Worm (Caenorhabditis elegans): ENCODE results near the gene clec-179.

The clec-179 gene

DNA sequence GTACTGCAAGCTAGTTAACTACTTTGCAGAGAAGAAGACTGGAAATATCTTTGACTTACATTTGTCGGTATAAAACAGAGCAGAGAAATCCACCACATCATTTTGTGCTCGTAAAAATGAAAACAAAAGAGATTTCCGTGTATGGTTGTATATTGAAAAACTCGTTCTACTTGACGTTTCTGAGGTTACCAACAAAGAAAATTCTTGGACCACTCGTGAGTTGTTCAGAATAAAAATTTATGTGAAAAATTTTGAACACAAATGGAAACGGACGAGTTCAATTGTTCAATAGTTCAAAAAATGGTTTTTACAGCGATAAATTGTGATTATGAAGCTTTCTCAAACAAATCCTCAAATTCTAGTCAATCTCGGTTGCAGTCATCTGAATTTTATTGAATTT, at the start of gene clec-179:
Gene clec-179, minus strand, starts transcription at position 101 of the 400 bp plus-strand sequence.
- TF ChIP-seq F23B12.7 (tag; optimal IDR thresholded peaks at IDR 0.05; ENCODE audit: insufficient read depth) (no peak), let-607 (tag; optimal IDR thresholded peaks at IDR 0.05) (no peak), dox-1 (GFP tag; IDR thresholded peaks at IDR 0.05) (no peak), lag-1 (GFP tag; IDR thresholded peaks at IDR 0.05) (no peak), madf-6 (GFP tag; IDR thresholded peaks at IDR 0.05) (no peak), nhr-80 (tag; optimal IDR thresholded peaks at IDR 0.05) (no peak), fkh-3 (tag; optimal IDR thresholded peaks at IDR 0.05) (no peak), zim-3 (tag; optimal IDR thresholded peaks at IDR 0.05) (no peak), mxl-1 (tag; optimal IDR thresholded peaks at IDR 0.05) (no peak), chd-7 (tag; optimal IDR thresholded peaks at IDR 0.05) (no peak)

DNA sequence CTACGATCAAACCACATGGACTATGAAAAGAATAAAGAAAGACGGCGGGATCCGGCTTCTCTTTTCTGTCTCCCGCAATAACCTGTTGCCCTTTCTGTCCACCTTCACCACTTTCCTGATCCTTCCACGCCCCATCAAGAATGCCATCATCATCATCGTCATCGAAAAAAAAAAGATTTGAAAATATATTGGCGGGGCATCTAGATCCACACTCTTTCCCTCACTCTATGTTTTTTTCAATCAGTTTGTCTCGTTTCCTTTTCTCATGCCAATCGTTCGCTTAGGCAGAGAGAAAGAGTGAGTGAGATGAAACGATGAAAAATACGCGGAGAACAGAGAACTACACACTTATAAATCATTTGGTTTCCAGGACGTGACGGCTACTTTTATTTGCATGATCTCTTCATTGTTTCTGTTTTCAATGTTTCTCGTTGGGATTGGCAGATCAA, 49.1 kb upstream of the clec-179 start:
- TF ChIP-seq K11D2.4 (GFP tag; IDR thresholded peaks at IDR 0.05) (0 out of 2 replicates have a peak, but pooled peaks have one; percentile 30), F37B4.10 (GFP tag; IDR thresholded peaks at IDR 0.05) (no peak), F49E8.2 (tag; optimal IDR thresholded peaks at IDR 0.05; ENCODE audit: insufficient read depth) (no peak)

DNA sequence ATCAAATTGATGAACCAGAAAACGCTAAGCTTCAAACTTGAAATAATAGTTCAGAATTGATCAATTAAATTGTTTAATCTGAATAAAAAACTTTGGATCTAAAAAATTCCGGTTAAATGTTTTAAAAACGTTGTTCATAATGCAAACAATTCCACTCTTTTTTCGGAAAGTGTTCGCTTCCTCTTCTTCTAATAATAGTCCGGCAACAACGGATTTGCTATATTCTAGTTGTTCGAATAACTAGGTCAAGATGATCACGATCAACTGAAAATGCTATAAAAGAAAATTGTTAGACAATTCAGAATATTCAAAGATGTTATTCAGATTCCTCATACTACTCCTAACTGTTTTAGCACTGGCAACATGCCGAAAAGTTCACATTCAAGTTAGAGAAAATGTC, 46.4 kb upstream of the clec-179 start, which contains the start of gene D2024.4:
Gene D2024.4, plus strand, starts transcription at position 301 of the 400 bp plus-strand sequence.
- TF ChIP-seq sea-2 (GFP tag; IDR thresholded peaks at IDR 0.05) (no peak), attf-6 (GFP tag; IDR thresholded peaks at IDR 0.05) (no peak), T26A5.8 (tag; optimal IDR thresholded peaks at IDR 0.05) (no peak), let-526 (GFP tag; IDR thresholded peaks at IDR 0.05) (no peak), egrh-3 (GFP tag; IDR thresholded peaks at IDR 0.05) (no peak), ztf-3 (GFP tag; optimal IDR thresholded peaks at IDR 0.05) (no peak), F39B2.1 (GFP tag; IDR thresholded peaks at IDR 0.05) (no peak), nhr-80 (tag; optimal IDR thresholded peaks at IDR 0.05) (no peak), F52B5.7 (tag; optimal IDR thresholded peaks at IDR 0.05) (no peak), xnd-1 (tag; optimal IDR thresholded peaks at IDR 0.05) (no peak), lin-26 (GFP tag; IDR thresholded peaks at IDR 0.05) (no peak), F49E8.2 (tag; optimal IDR thresholded peaks at IDR 0.05; ENCODE audit: insufficient read depth) (no peak), ceh-100 (GFP tag; IDR thresholded peaks at IDR 0.05) (no peak), ceh-58 (GFP tag; IDR thresholded peaks at IDR 0.05) (no peak), hsf-1 (GFP tag; IDR thresholded peaks at IDR 0.05) (no peak), chd-7 (tag; optimal IDR thresholded peaks at IDR 0.05) (no peak), tbx-9 (tag; optimal IDR thresholded peaks at IDR 0.05; ENCODE audit: borderline replicate concordance) (no peak), unc-130 (GFP tag; optimal IDR thresholded peaks at IDR 0.05) (no peak)

DNA sequence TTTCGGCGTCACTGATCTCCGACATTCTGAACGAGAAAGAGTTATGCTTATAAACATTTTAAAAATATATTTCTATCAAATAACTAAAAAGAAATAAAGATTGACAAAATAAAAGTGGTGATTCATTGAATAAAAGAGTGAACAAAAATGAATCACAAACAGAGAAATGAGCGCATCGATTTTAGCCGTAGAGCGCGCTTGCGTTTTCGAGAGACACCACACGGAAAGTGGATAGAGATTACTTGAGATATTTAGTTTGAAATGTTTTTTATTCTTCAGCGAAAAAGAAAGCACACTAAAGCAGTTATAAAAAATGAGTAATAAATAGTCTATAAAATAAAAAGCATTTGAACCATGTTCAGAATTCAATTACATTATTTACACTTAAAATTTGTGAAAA, 45.7 kb upstream of the clec-179 start, which contains the start of gene cap-1:
Gene cap-1, minus strand, starts transcription at position 26 of the 400 bp plus-strand sequence.
- TF ChIP-seq unc-130 (GFP tag; optimal IDR thresholded peaks at IDR 0.05), result peak; percentile 19
- TF ChIP-seq ceh-58 (GFP tag; IDR thresholded peaks at IDR 0.05), result no peak
- no peak for TF ChIP-seq ztf-25 (GFP tag; IDR thresholded peaks at IDR 0.05)
- TF ChIP-seq nhr-80 (tag; optimal IDR thresholded peaks at IDR 0.05), result peak; percentile 56
- TF ChIP-seq hmg-1.2 (GFP tag; IDR thresholded peaks at IDR 0.05), result no peak
- no peak for TF ChIP-seq tlf-1 (GFP tag; optimal IDR thresholded peaks at IDR 0.05)
- TF ChIP-seq F22D6.2 (tag; optimal IDR thresholded peaks at IDR 0.05), result no peak
- peak; percentile 41 for TF ChIP-seq snpc-1.3 (tag; optimal IDR thresholded peaks at IDR 0.05; ENCODE audit: insufficient read depth)
- TF ChIP-seq madf-6 (GFP tag; IDR thresholded peaks at IDR 0.05), result no peak
- no peak for TF ChIP-seq T26A5.8 (tag; optimal IDR thresholded peaks at IDR 0.05)
- TF ChIP-seq ekl-4 (GFP tag; IDR thresholded peaks at IDR 0.05), result no peak
- TF ChIP-seq ceh-91 (GFP tag; IDR thresholded peaks at IDR 0.05), result no peak
- TF ChIP-seq cebp-2 (GFP tag; IDR thresholded peaks at IDR 0.05), result no peak
- peak; percentile 88 for TF ChIP-seq mcd-1 (GFP tag; IDR thresholded peaks at IDR 0.05)
- TF ChIP-seq F39B2.1 (GFP tag; IDR thresholded peaks at IDR 0.05), result no peak
- TF ChIP-seq Y79H2A.3 (GFP tag; conservative IDR thresholded peaks at IDR 0.05), result no peak
- TF ChIP-seq ceh-100 (GFP tag; IDR thresholded peaks at IDR 0.05), result peak; percentile 93
- TF ChIP-seq sptf-2 (GFP tag; optimal IDR thresholded peaks at IDR 0.05), result no peak
- TF ChIP-seq let-607 (tag; optimal IDR thresholded peaks at IDR 0.05), result no peak
- no peak for TF ChIP-seq dpff-1 (tag; optimal IDR thresholded peaks at IDR 0.05)
- TF ChIP-seq efl-1 (GFP tag; optimal IDR thresholded peaks at IDR 0.05), result peak; percentile 11
- peak; percentile 13 for TF ChIP-seq dpl-1 (GFP tag; optimal IDR thresholded peaks at IDR 0.05)
- no peak for TF ChIP-seq F10E7.11 (tag; optimal IDR thresholded peaks at IDR 0.05)
- TF ChIP-seq ztf-3 (GFP tag; optimal IDR thresholded peaks at IDR 0.05), result no peak
- peak; percentile 92 for TF ChIP-seq F23B12.7 (tag; optimal IDR thresholded peaks at IDR 0.05; ENCODE audit: insufficient read depth)
